Worm (Caenorhabditis elegans) whole organism, L2 larva: Measurements from ENCODE around the gene ttbk-2.1.
"Not testable (repeated sequence)": the region's sequence is repeated elsewhere in the genome, so short reads cannot be mapped to it uniquely, and the experiment has no call there.

Experiments
- R02D3.7 ChIP-seq: fragments of 150-350 bp; optimal IDR thresholded peaks from 2 replicates; lab custom pipeline; 2014; ENCODE audit warnings: missing biosample characterization, missing genetic modification characterization
- Y55F3AM.14 ChIP-seq: fragments of 200-800 bp; sonication (Bioruptor generic); optimal IDR thresholded peaks from 2 replicates; lab custom pipeline; 2018; ENCODE audit warnings: mild to moderate bottlenecking, missing genetic modification characterization, missing compliant biosample characterization
- ama-1 ChIP-seq: fragments of 150-350 bp; optimal IDR thresholded peaks from 2 replicates; lab custom pipeline; 2018; ENCODE audit warnings: inconsistent platforms
- ceh-82 ChIP-seq: fragments of 150-350 bp; optimal IDR thresholded peaks from 2 replicates; lab custom pipeline; 2014; ENCODE audit warnings: missing biosample characterization, missing genetic modification characterization
- elt-3 ChIP-seq: sonication (generic microtip); optimal IDR thresholded peaks from 2 replicates; lab custom pipeline; 2017; ENCODE audit warnings: missing biosample characterization, missing genetic modification characterization
- lin-13 ChIP-seq: fragments of 150-350 bp; optimal IDR thresholded peaks from 2 replicates; lab custom pipeline; 2014; ENCODE audit warnings: missing biosample characterization, missing genetic modification reagents, missing genetic modification characterization
- nhr-11 ChIP-seq: fragments of 150-350 bp; optimal IDR thresholded peaks from 2 replicates; lab custom pipeline; 2014; ENCODE audit warnings: missing biosample characterization, missing genetic modification characterization
- nhr-12 ChIP-seq: fragments of 150-350 bp; optimal IDR thresholded peaks from 2 replicates; lab custom pipeline; 2014; ENCODE audit warnings: missing biosample characterization, missing genetic modification characterization
- nhr-25 ChIP-seq: fragments of 150-350 bp; sonication (generic microtip); optimal IDR thresholded peaks from 3 replicates; lab custom pipeline; 2014; ENCODE audit warnings: missing biosample characterization, missing genetic modification characterization
- peb-1 ChIP-seq: fragments of 150-350 bp; optimal IDR thresholded peaks from 2 replicates; lab custom pipeline; 2014; ENCODE audit warnings: missing biosample characterization, missing genetic modification characterization
- snpc-4 ChIP-seq: fragments of 150-350 bp; optimal IDR thresholded peaks from 2 replicates; lab custom pipeline; 2014; ENCODE audit warnings: missing biosample characterization, missing genetic modification characterization
- ztf-4 ChIP-seq: fragments of 150-350 bp; optimal IDR thresholded peaks from 2 replicates; lab custom pipeline; 2014; ENCODE audit warnings: missing biosample characterization, missing genetic modification characterization

ce11 chrIV:5295240-5295639 is 36.8 kb downstream of the ttbk-2.1 start, which contains the start of gene msp-51:
- not testable (repeated sequence) for TF ChIP-seq ama-1 (lab: Kevin White, UChicago); Y55F3AM.14; nhr-11 (tag; lab: Kevin White, UChicago); R02D3.7 (tag; lab: Kevin White, UChicago); ceh-82; nhr-12; ztf-4 (tag; lab: Kevin White, UChicago); snpc-4; elt-3; lin-13 (GFP tag; lab: Kevin White, UChicago); peb-1 (tag; lab: Kevin White, UChicago); nhr-25
